Fruit fly (Drosophila melanogaster): ENCODE results near the gene CG33116.

DNA sequence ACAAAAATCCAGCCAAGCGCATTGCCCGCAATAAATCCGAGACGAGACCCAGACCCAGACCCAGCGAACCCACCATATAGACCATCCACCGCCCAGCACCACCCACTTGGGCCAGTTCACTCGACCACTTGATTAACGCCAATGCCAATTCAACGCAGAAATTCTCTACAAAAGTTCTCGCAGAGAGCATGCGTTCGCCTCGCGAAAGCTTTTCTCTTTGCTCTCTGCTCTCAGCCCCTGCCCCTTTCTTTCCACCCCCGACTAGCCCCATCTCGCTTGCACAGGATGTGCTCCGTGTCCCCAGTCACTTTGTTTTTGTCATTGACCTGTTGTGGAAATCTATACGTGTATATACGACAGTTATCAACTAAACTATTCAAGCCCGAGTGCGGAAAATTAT lies 13.7 kb upstream of the CG33116 start:
- TF ChIP-seq CG17806 (tag; optimal IDR thresholded peaks at IDR 0.05), result no peak
- TF ChIP-seq EcR (GFP tag; optimal IDR thresholded peaks at IDR 0.05), result no peak
- TF ChIP-seq CG15710 (tag; optimal IDR thresholded peaks at IDR 0.05), result no peak
- TF ChIP-seq CG4496 (GFP tag; IDR thresholded peaks at IDR 0.05), result no peak

All from whole organism, pupa.